Worm (Caenorhabditis elegans): ENCODE measurements around the gene cyp-35B1.

ce11 chrV:3929099-3929498, 9.7 kb upstream of the cyp-35B1 start, which contains the start of gene srx-64:
- no peak for TF ChIP-seq lsy-2 (tag; optimal IDR thresholded peaks at IDR 0.05)
- no peak for TF ChIP-seq ztf-11 (tag; optimal IDR thresholded peaks at IDR 0.05)
- TF ChIP-seq nhr-28 (tag; optimal IDR thresholded peaks at IDR 0.05): no peak
- TF ChIP-seq F49E8.2 (tag; optimal IDR thresholded peaks at IDR 0.05; ENCODE audit: borderline replicate concordance): no peak
- no peak for TF ChIP-seq skn-1 (tag; optimal IDR thresholded peaks at IDR 0.05)
- no peak for TF ChIP-seq nhr-11 (tag; optimal IDR thresholded peaks at IDR 0.05)

Data from whole organism, L4 larva.